Worm (Caenorhabditis elegans) whole organism, L4 larva: ENCODE results near the gene C08F11.17.

Source experiments
- R02D3.7 ChIP-seq: fragments of 150-350 bp; sonication (generic microtip); optimal IDR thresholded peaks from 3 replicates; lab custom pipeline; 2014; ENCODE audit warnings: missing biosample characterization, missing genetic modification characterization
- ZK546.5 ChIP-seq, 2 experiments: sonication (generic microtip); optimal IDR thresholded peaks; 2 replicates each; lab custom pipeline; 2017; ENCODE audit warnings: missing biosample characterization in 2 of 2, missing genetic modification characterization in 2 of 2
- daf-12 ChIP-seq: fragments of 150-350 bp; optimal IDR thresholded peaks from 2 replicates; lab custom pipeline; 2014; ENCODE audit warnings: missing biosample characterization, missing genetic modification reagents, missing genetic modification characterization
- dpl-1 ChIP-seq: fragments of 150-350 bp; optimal IDR thresholded peaks from 2 replicates; lab custom pipeline; 2014; ENCODE audit warnings: missing biosample characterization, missing genetic modification reagents, missing genetic modification characterization
- gei-8 ChIP-seq: fragments of 200-800 bp; sonication (Bioruptor generic); optimal IDR thresholded peaks from 2 replicates; lab custom pipeline; 2018; ENCODE audit warnings: mild to moderate bottlenecking, missing genetic modification characterization, missing compliant biosample characterization
- lin-39 ChIP-seq: fragments of 150-350 bp; optimal IDR thresholded peaks from 2 replicates; lab custom pipeline; 2014; ENCODE audit warnings: missing biosample characterization, missing genetic modification reagents, missing genetic modification characterization
- mdl-1 ChIP-seq, 2 experiments: fragments of 150-350 bp in 1 of 2; sonication (generic microtip) in 1 of 2; optimal IDR thresholded peaks; 2 replicates each; lab custom pipeline; 2014 to 2017; ENCODE audit warnings: missing biosample characterization in 2 of 2, missing genetic modification characterization in 2 of 2
- mep-1 ChIP-seq: fragments of 150-350 bp; sonication (generic microtip); optimal IDR thresholded peaks from 3 replicates; lab custom pipeline; 2014; ENCODE audit warnings: missing biosample characterization, missing genetic modification characterization
- mes-2 ChIP-seq: sonication (generic microtip); optimal IDR thresholded peaks from 2 replicates; lab custom pipeline; 2016; ENCODE audit warnings: missing genotype, mild to moderate bottlenecking, missing genetic modification characterization, missing compliant biosample characterization; ENCODE audit not compliant: poor library complexity, severe bottlenecking
- pha-4 ChIP-seq, 2 experiments: fragments of 150-350 bp in 1 of 2; fragments of 200-800 bp in 1 of 2; sonication (Bioruptor generic) in 1 of 2; IDR thresholded peaks in 1 of 2; optimal IDR thresholded peaks in 1 of 2; 2 replicates each; pipeline versions ENCODE4 v1.3.6 to Lab custom; 2014 to 2022; ENCODE audit warnings: missing genetic modification characterization in 2 of 2, missing genetic modification reagents in 2 of 2, missing biosample characterization in 1 of 2, missing compliant biosample characterization in 1 of 2
- unc-130 ChIP-seq: sonication (generic microtip); optimal IDR thresholded peaks from 2 replicates; lab custom pipeline; 2016; ENCODE audit warnings: missing genetic modification reagents, missing genetic modification characterization, missing compliant biosample characterization
- ztf-11 ChIP-seq: fragments of 150-350 bp; optimal IDR thresholded peaks from 2 replicates; lab custom pipeline; 2014; ENCODE audit warnings: missing biosample characterization, missing genetic modification characterization

DNA sequence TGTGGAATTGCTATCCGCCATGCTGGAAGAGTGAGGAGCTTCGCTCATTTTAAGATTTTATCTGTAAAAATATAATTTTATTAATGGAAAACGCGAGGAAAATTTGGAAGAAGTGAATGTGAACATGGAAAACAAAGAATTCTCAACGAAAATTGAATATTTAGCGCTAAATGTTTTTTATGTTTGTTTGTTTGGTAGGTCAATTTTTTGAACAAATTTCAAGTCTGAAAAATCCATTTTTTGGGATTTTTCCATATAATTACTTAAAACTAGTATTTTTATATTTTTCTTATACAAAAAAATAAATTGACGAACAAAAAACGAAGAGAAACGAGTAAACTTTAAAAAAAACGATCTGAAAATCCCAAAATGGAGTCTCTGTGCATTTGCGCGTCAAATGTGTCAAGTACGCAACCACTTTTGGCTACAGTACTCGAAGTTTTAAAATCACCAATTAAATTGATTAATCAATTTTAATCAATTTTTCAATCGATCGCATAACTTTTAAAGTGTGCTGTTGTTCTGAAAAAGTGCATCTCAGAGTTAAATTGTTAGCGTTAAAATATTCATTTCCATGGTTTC, 16.8 kb upstream of the C08F11.17 start, which contains the start of gene fbxa-215:
- no peak for TF ChIP-seq ztf-11
- no peak for TF ChIP-seq mes-2 (tag; lab: Kevin White, UChicago)
- no peak for TF ChIP-seq mep-1 (tag; lab: Kevin White, UChicago)
- TF ChIP-seq ZK546.5 (tag; optimal IDR thresholded peaks at IDR 0.05; lab: Kevin White, UChicago), result no peak
- no peak for TF ChIP-seq gei-8 (GFP tag; lab: Kevin White, UChicago)
- TF ChIP-seq mdl-1 (tag; optimal IDR thresholded peaks at IDR 0.05; lab: Kevin White, UChicago), result no peak
- no peak for TF ChIP-seq daf-12 (tag; lab: Kevin White, UChicago)
- TF ChIP-seq unc-130, result no peak
- no peak for TF ChIP-seq R02D3.7 (tag; lab: Kevin White, UChicago)
- TF ChIP-seq dpl-1 (GFP tag; lab: Kevin White, UChicago), result no peak
- TF ChIP-seq pha-4 (GFP tag; IDR thresholded peaks at IDR 0.05; lab: Robert Waterston, UW), result no peak
- no peak for TF ChIP-seq pha-4 (tag; optimal IDR thresholded peaks at IDR 0.05; lab: Kevin White, UChicago)
- TF ChIP-seq lin-39 (tag; lab: Kevin White, UChicago), result no peak
